Fruit fly (Drosophila melanogaster) whole organism, embryonic: ENCODE results near the gene CG10431.

Experiments used
- Antp ChIP-seq: fragments of 200-800 bp; sonication (Bioruptor generic); optimal IDR thresholded peaks from 3 replicates; lab custom pipeline; 2016; ENCODE audit warnings: missing biosample characterization, missing genetic modification characterization
- Asciz ChIP-seq: fragments of 200-800 bp; sonication (Bioruptor generic); optimal IDR thresholded peaks from 2 replicates; lab custom pipeline; 2017; ENCODE audit warnings: missing biosample characterization, mild to moderate bottlenecking, missing genetic modification characterization, missing genetic modification reagents
- CG12155 ChIP-seq: fragments of 200-800 bp; sonication (Bioruptor generic); optimal IDR thresholded peaks from 3 replicates; lab custom pipeline; 2016; ENCODE audit warnings: missing biosample characterization, missing genetic modification characterization
- CG13287 ChIP-seq: fragments of 200-800 bp; sonication (Bioruptor generic); IDR thresholded peaks from 2 replicates; pipeline ENCODE4 v1.3.6; 2022; ENCODE audit warnings: missing biosample characterization, missing genetic modification characterization; ENCODE audit not compliant: partially characterized antibody
- CG15269 ChIP-seq: fragments of 200-800 bp; sonication (Bioruptor generic); optimal IDR thresholded peaks from 2 replicates; lab custom pipeline; 2018; ENCODE audit warnings: missing biosample characterization, mild to moderate bottlenecking, missing genetic modification characterization, moderate library complexity
- CG15601 ChIP-seq: fragments of 200-800 bp; sonication (Bioruptor generic); optimal IDR thresholded peaks from 3 replicates; lab custom pipeline; 2019; ENCODE audit warnings: missing biosample characterization, mild to moderate bottlenecking, missing genetic modification characterization, moderate library complexity
- CG1647 ChIP-seq: fragments of 200-800 bp; sonication (Bioruptor generic); optimal IDR thresholded peaks from 3 replicates; lab custom pipeline; 2016; ENCODE audit warnings: missing biosample characterization, missing genetic modification characterization
- CG17829 ChIP-seq: fragments of 200-800 bp; optimal IDR thresholded peaks from 2 replicates; lab custom pipeline; 2019; ENCODE audit warnings: missing biosample characterization, mild to moderate bottlenecking, missing genetic modification characterization, moderate library complexity
- CG1832 ChIP-seq: fragments of 200-800 bp; sonication (Bioruptor generic); optimal IDR thresholded peaks from 2 replicates; lab custom pipeline; 2017; ENCODE audit warnings: missing biosample characterization, mild to moderate bottlenecking, missing genetic modification characterization, inconsistent platforms
- CG18599 ChIP-seq: fragments of 200-800 bp; sonication (Bioruptor generic); optimal IDR thresholded peaks from 3 replicates; lab custom pipeline; 2017; ENCODE audit warnings: missing biosample characterization, missing genetic modification characterization, mild to moderate bottlenecking, moderate library complexity, missing genetic modification reagents
- CG30403 ChIP-seq: fragments of 200-800 bp; sonication (Bioruptor generic); optimal IDR thresholded peaks from 3 replicates; lab custom pipeline; 2016; ENCODE audit warnings: missing biosample characterization, missing genetic modification characterization
- CG30431 ChIP-seq: fragments of 200-800 bp; sonication (Bioruptor generic); optimal IDR thresholded peaks from 2 replicates; lab custom pipeline; 2017; ENCODE audit warnings: missing biosample characterization, missing genetic modification characterization
- CG31224 ChIP-seq: fragments of 200-800 bp; sonication (Bioruptor generic); IDR thresholded peaks from 2 replicates; pipeline ENCODE4 v1.3.6; 2022; ENCODE audit warnings: missing biosample characterization, missing genetic modification characterization
- CG4854 ChIP-seq: fragments of 200-800 bp; sonication (Bioruptor generic); optimal IDR thresholded peaks from 2 replicates; lab custom pipeline; 2016; ENCODE audit warnings: missing biosample characterization, missing genetic modification characterization, inconsistent platforms
- CG8281 ChIP-seq: fragments of 200-800 bp; sonication (Bioruptor generic); optimal IDR thresholded peaks from 2 replicates; lab custom pipeline; 2018; ENCODE audit warnings: missing biosample characterization, mild to moderate bottlenecking, missing genetic modification characterization, moderate library complexity
- CG8944 ChIP-seq: fragments of 200-800 bp; sonication (Bioruptor generic); optimal IDR thresholded peaks from 3 replicates; lab custom pipeline; 2016; ENCODE audit warnings: missing biosample characterization, missing genetic modification characterization
- CG9437 ChIP-seq: fragments of 200-800 bp; sonication (Bioruptor generic); optimal IDR thresholded peaks from 2 replicates; lab custom pipeline; 2018; ENCODE audit warnings: missing biosample characterization, mild to moderate bottlenecking, missing genetic modification characterization
- CHES-1-like ChIP-seq: fragments of 200-800 bp; sonication (Bioruptor generic); optimal IDR thresholded peaks from 2 replicates; lab custom pipeline; 2016; ENCODE audit warnings: missing biosample characterization, missing genetic modification characterization
- CoRest ChIP-seq: fragments of 200-800 bp; sonication (Bioruptor generic); optimal IDR thresholded peaks from 3 replicates; lab custom pipeline; 2018; ENCODE audit warnings: missing biosample characterization, mild to moderate bottlenecking, missing genetic modification characterization, moderate library complexity
- D19B ChIP-seq: fragments of 200-800 bp; sonication (Bioruptor generic); optimal IDR thresholded peaks from 2 replicates; lab custom pipeline; 2017; ENCODE audit warnings: missing biosample characterization, mild to moderate bottlenecking, missing genetic modification characterization
- Gug ChIP-seq: fragments of 200-800 bp; sonication (Bioruptor generic); IDR thresholded peaks from 4 replicates; pipeline ENCODE4 v1.3.6; 2022; ENCODE audit warnings: missing biosample characterization, missing genetic modification characterization
- MBD-R2 ChIP-seq: fragments of 200-800 bp; sonication (Bioruptor generic); IDR thresholded peaks from 2 replicates; pipeline ENCODE4 v1.3.6; 2022; ENCODE audit warnings: missing biosample characterization, missing genetic modification characterization
- NC2β ChIP-seq: fragments of 200-800 bp; sonication (Bioruptor generic); optimal IDR thresholded peaks from 2 replicates; lab custom pipeline; 2016; ENCODE audit warnings: missing biosample characterization, missing genetic modification characterization
- Nf-YA ChIP-seq: fragments of 200-800 bp; sonication (Bioruptor generic); IDR thresholded peaks from 2 replicates; pipeline ENCODE4 v1.3.6; 2022; ENCODE audit warnings: missing biosample characterization, missing genetic modification characterization
- Side ChIP-seq: fragments of 200-800 bp; sonication (Bioruptor generic); optimal IDR thresholded peaks from 2 replicates; lab custom pipeline; 2016; ENCODE audit warnings: missing biosample characterization, missing genetic modification characterization
- Stat92E ChIP-seq, 3 experiments: fragments of >200 bp in 2 of 3; fragments of 200-800 bp in 1 of 3; sonication (Bioruptor generic) in 1 of 3; optimal IDR thresholded peaks; 2 replicates each; lab custom pipeline; 2017 to 2019; ENCODE audit warnings: missing biosample characterization in 3 of 3, missing genetic modification characterization in 3 of 3, mild to moderate bottlenecking in 1 of 3, moderate library complexity in 1 of 3
- al ChIP-seq: fragments of 200-800 bp; sonication (Bioruptor generic); IDR thresholded peaks from 2 replicates; pipeline ENCODE4 v1.3.6; 2022; ENCODE audit warnings: missing biosample characterization, missing genetic modification characterization
- crp ChIP-seq, 2 experiments: fragments of 200-800 bp; sonication (Bioruptor generic); optimal IDR thresholded peaks; 2 replicates in 1 of 2; 3 replicates in 1 of 2; lab custom pipeline; 2017; ENCODE audit warnings: missing biosample characterization in 2 of 2, missing genetic modification characterization in 2 of 2, mild to moderate bottlenecking in 1 of 2, moderate library complexity in 1 of 2
- cwo ChIP-seq: fragments of 200-800 bp; sonication (Bioruptor generic); optimal IDR thresholded peaks from 3 replicates; lab custom pipeline; 2017; ENCODE audit warnings: missing biosample characterization, missing genetic modification characterization, mild to moderate bottlenecking, moderate library complexity, missing genetic modification reagents
- da ChIP-seq: fragments of 200-800 bp; sonication (Bioruptor generic); optimal IDR thresholded peaks from 2 replicates; lab custom pipeline; 2016; ENCODE audit warnings: missing biosample characterization, missing genetic modification characterization
- dm ChIP-seq: fragments of 200-800 bp; sonication (Bioruptor generic); optimal IDR thresholded peaks from 3 replicates; lab custom pipeline; 2016; ENCODE audit warnings: missing biosample characterization, missing genetic modification characterization
- her ChIP-seq: fragments of 200-800 bp; sonication (Bioruptor generic); optimal IDR thresholded peaks from 2 replicates; lab custom pipeline; 2016; ENCODE audit warnings: missing biosample characterization, missing genetic modification characterization
- jumu ChIP-seq: fragments of 200-800 bp; sonication (Bioruptor generic); optimal IDR thresholded peaks from 3 replicates; lab custom pipeline; 2016; ENCODE audit warnings: missing biosample characterization, missing genetic modification characterization
- mirr ChIP-seq: fragments of 200-800 bp; sonication (Bioruptor generic); optimal IDR thresholded peaks from 3 replicates; lab custom pipeline; 2018; ENCODE audit warnings: missing biosample characterization, mild to moderate bottlenecking, missing genetic modification characterization
- otp ChIP-seq: fragments of 200-800 bp; sonication (Bioruptor generic); IDR thresholded peaks from 3 replicates; pipeline ENCODE4, ENCODE4 v1.3.6; 2022; ENCODE audit warnings: missing biosample characterization, missing genetic modification characterization
- peb ChIP-seq: fragments of 200-800 bp; sonication (Bioruptor generic); IDR thresholded peaks from 2 replicates; pipeline ENCODE4 v1.3.6; 2022; ENCODE audit warnings: missing biosample characterization, missing genetic modification characterization
- phol ChIP-seq: fragments of 200-800 bp; sonication (Bioruptor generic); optimal IDR thresholded peaks from 3 replicates; lab custom pipeline; 2018; ENCODE audit warnings: missing biosample characterization, mild to moderate bottlenecking, missing genetic modification characterization, moderate library complexity
- pum ChIP-seq: fragments of 200-800 bp; sonication (Bioruptor generic); optimal IDR thresholded peaks from 2 replicates; lab custom pipeline; 2016; ENCODE audit warnings: missing biosample characterization, missing genetic modification characterization
- scrt ChIP-seq: fragments of 200-800 bp; sonication (Bioruptor generic); optimal IDR thresholded peaks from 2 replicates; lab custom pipeline; 2018; ENCODE audit warnings: missing biosample characterization, mild to moderate bottlenecking, missing genetic modification characterization, moderate library complexity
- shn ChIP-seq: fragments of 200-800 bp; sonication (Bioruptor generic); optimal IDR thresholded peaks from 3 replicates; lab custom pipeline; 2016; ENCODE audit warnings: missing biosample characterization, missing genetic modification characterization
- sisA ChIP-seq: fragments of 200-800 bp; sonication (Bioruptor generic); IDR thresholded peaks from 2 replicates; pipeline ENCODE4 v1.3.6; 2022; ENCODE audit warnings: missing biosample characterization, missing genetic modification characterization
- tin ChIP-seq: fragments of 200-800 bp; sonication (Bioruptor generic); optimal IDR thresholded peaks from 3 replicates; lab custom pipeline; 2016; ENCODE audit warnings: missing biosample characterization, missing genetic modification characterization
- tna ChIP-seq: fragments of 200-800 bp; sonication (Bioruptor generic); IDR thresholded peaks from 2 replicates; pipeline ENCODE4 v1.3.6; 2022; ENCODE audit warnings: missing biosample characterization, missing genetic modification characterization; ENCODE audit not compliant: partially characterized antibody
- toy ChIP-seq: fragments of 200-800 bp; sonication (Bioruptor generic); IDR thresholded peaks from 2 replicates; pipeline ENCODE4 v1.3.6; 2022; ENCODE audit warnings: missing biosample characterization, missing genetic modification characterization
- vvl ChIP-seq: fragments of 200-800 bp; sonication (Bioruptor generic); IDR thresholded peaks from 2 replicates; pipeline ENCODE4 v1.3.6; 2022; ENCODE audit warnings: missing biosample characterization, missing genetic modification characterization
- wdn ChIP-seq: fragments of 200-800 bp; sonication (Bioruptor generic); IDR thresholded peaks from 2 replicates; pipeline ENCODE4 v1.3.6; 2022; ENCODE audit warnings: missing biosample characterization, missing genetic modification characterization
- yki ChIP-seq: fragments of >200 bp; optimal IDR thresholded peaks from 3 replicates; lab custom pipeline; 2018
- zen ChIP-seq: fragments of 200-800 bp; sonication (Bioruptor generic); optimal IDR thresholded peaks from 3 replicates; lab custom pipeline; 2018; ENCODE audit warnings: missing biosample characterization, mild to moderate bottlenecking, missing genetic modification characterization, moderate library complexity

Gene CG10431

DNA sequence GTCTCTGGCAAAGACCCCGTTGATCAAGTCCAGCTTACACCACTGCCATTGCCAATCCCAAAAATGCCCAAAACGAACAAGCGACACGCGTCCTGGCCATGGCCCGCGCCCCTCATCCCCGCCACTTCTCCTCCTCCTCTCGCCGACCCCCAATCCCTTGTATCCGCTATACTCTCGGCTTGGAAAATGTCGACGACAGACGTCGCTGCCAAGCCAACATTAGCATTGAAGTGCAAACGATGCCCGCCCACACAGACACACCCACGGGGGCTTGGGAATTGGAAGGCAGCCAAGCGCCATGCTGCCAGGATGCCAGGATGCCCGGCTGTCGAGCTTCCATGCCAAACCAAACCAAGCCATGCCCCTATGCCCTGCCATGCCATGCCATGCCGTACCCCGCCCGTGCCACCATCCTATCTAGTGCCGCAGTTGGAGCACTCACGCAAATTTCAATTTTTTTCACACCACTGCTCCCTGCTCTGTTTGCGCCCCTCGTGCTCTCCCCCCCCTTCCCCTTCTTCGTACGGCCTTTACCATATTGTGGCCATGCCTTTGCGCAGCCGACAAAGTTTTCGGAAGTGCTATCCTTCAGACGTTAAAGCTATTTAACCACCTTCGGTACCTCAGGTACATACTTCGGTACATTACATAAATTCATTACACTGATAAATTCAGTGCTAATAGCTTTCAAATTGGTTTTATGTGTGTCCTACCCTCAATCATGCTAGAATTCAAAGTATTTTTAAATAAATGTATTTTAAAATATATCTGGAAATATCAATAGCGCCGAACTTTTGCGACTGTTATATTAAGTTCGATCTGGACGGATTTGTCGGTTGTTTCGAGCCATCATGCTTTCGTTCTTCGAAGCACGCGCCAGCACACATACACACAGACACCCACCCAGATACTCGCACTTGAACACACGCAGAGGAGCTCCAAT lies 47.0 kb downstream of the CG10431 start (continued):
- TF ChIP-seq tna (GFP tag; lab: Robert Waterston, UW) = no peak
- TF ChIP-seq zen = peak; percentile 4
- TF ChIP-seq CG9437 = peak; percentile 76
- TF ChIP-seq CG30403 = peak; percentile 80
- peak; percentile 35 for TF ChIP-seq pum (GFP tag; lab: Kevin White, UChicago)
- peak; percentile 38; the same call in 1 of the 2 replicates for TF ChIP-seq Nf-YA (GFP tag; lab: Robert Waterston, UW)
- TF ChIP-seq CG15269 = peak; percentile 87
- peak in 1 of 3 experiments; percentile 19 for TF ChIP-seq Stat92E (GFP tag; optimal IDR thresholded peaks at IDR 0.05; lab: Kevin White, UChicago)
- TF ChIP-seq vvl (GFP tag; lab: Robert Waterston, UW) = peak; percentile 76
- peak; percentile 72 for TF ChIP-seq Asciz (GFP tag; lab: Kevin White, UChicago)
- TF ChIP-seq D19B = peak; percentile 52
- 0 out of 2 replicates have a peak, but pooled peaks have one; percentile 24 for TF ChIP-seq MBD-R2
- peak; percentile 82 for TF ChIP-seq cwo (GFP tag; lab: Kevin White, UChicago)
- TF ChIP-seq CG18599 (GFP tag; lab: Kevin White, UChicago) = peak; percentile 91
- peak; percentile 49 for TF ChIP-seq shn (GFP tag; lab: Kevin White, UChicago)
- peak; percentile 76 for TF ChIP-seq phol
- TF ChIP-seq peb (GFP tag; lab: Robert Waterston, UW) = no peak; the same call in 1 of the 2 replicates
- TF ChIP-seq CG8944 (GFP tag; lab: Kevin White, UChicago) = no peak
- TF ChIP-seq CG1647 (GFP tag; lab: Kevin White, UChicago) = no peak
- TF ChIP-seq CG4854 (GFP tag; lab: Kevin White, UChicago) = peak; percentile 17
- no peak for TF ChIP-seq her (GFP tag; lab: Kevin White, UChicago)
- TF ChIP-seq Antp = peak; percentile 42
- no peak for TF ChIP-seq dm
- no peak for TF ChIP-seq CG31224
- TF ChIP-seq CG17829 (tag; lab: Kevin White, UChicago) = peak; percentile 75
- TF ChIP-seq jumu (GFP tag; lab: Kevin White, UChicago) = peak; percentile 37
- TF ChIP-seq wdn (GFP tag; lab: Robert Waterston, UW) = peak; percentile 47; the same call in 1 of the 2 replicates
- TF ChIP-seq CoRest (tag; lab: Kevin White, UChicago) = peak; percentile 89
- TF ChIP-seq da = no peak
- TF ChIP-seq al = no peak
- TF ChIP-seq scrt (GFP tag; lab: Kevin White, UChicago) = peak; percentile 72
- TF ChIP-seq tin (GFP tag; lab: Kevin White, UChicago) = peak; percentile 62
- TF ChIP-seq sisA (GFP tag; lab: Robert Waterston, UW) = peak; percentile 49
- TF ChIP-seq CG30431 (GFP tag; lab: Kevin White, UChicago) = peak; percentile 69
- no peak for TF ChIP-seq Side (GFP tag; lab: Kevin White, UChicago)
- peak in 1 of 2 experiments; percentile 34 for TF ChIP-seq crp (GFP tag; optimal IDR thresholded peaks at IDR 0.05; lab: Kevin White, UChicago)
- TF ChIP-seq NC2β = no peak
- no peak for TF ChIP-seq CG13287 (GFP tag; lab: Robert Waterston, UW)
- TF ChIP-seq CG1832 (GFP tag; lab: Kevin White, UChicago) = no peak
- peak; percentile 35 for TF ChIP-seq CHES-1-like (GFP tag; lab: Kevin White, UChicago)
- no peak for TF ChIP-seq toy (GFP tag; lab: Robert Waterston, UW)
- TF ChIP-seq CG15601 (tag; lab: Kevin White, UChicago) = peak; percentile 84
- TF ChIP-seq CG12155 (GFP tag; lab: Kevin White, UChicago) = peak; percentile 59
- TF ChIP-seq yki (lab: Kevin White, UChicago) = no peak
- TF ChIP-seq CG8281 (tag; lab: Kevin White, UChicago) = peak; percentile 39
- TF ChIP-seq mirr (GFP tag; lab: Kevin White, UChicago) = peak; percentile 49
- peak; percentile 53; the same call in 1 of the 4 replicates for TF ChIP-seq Gug (GFP tag; lab: Robert Waterston, UW)
- 0 out of 3 replicates have a peak, but pooled peaks have one; percentile 24 for TF ChIP-seq otp (GFP tag; lab: Robert Waterston, UW)
